Fruit fly (Drosophila melanogaster): ENCODE data around the gene CG13933.

DNA sequence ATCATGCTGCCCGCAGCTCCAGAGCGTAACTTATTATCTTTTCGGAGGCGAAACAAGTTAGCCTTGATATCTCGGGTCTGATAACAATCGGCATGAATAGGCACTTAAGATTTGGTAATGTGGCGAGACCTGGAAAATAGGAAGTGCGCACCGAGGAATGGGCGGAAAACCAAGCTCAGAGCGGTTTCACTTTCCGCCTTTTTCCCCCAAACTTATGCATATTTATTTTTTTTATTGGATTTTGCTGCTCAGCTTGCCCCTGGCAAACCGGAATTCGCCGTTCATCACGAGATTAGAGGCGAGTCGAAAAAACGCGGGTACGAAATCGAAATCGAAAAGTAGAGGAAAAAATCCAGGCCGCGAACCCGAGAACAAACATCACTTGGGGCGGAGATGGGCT lies 20.0 kb downstream of the CG13933 start:
- no peak for TF ChIP-seq Myc (optimal IDR thresholded peaks at IDR 0.05)
- TF ChIP-seq h (GFP tag; optimal IDR thresholded peaks at IDR 0.05) = no peak
- no peak for TF ChIP-seq Dif (GFP tag; optimal IDR thresholded peaks at IDR 0.05; ENCODE audit: partially characterized antibody)
- no peak for TF ChIP-seq Jra (GFP tag; optimal IDR thresholded peaks at IDR 0.05)
- TF ChIP-seq Dfd (GFP tag; optimal IDR thresholded peaks at IDR 0.05) = no peak
- TF ChIP-seq CG32264 (GFP tag; optimal IDR thresholded peaks at IDR 0.05) = no peak
- TF ChIP-seq Abd-B (GFP tag; optimal IDR thresholded peaks at IDR 0.05) = no peak
- TF ChIP-seq tai (GFP tag; optimal IDR thresholded peaks at IDR 0.05) = no peak
- TF ChIP-seq dsf (GFP tag; optimal IDR thresholded peaks at IDR 0.05; ENCODE audit: borderline replicate concordance) = no peak
- no peak for TF ChIP-seq Mio (GFP tag; optimal IDR thresholded peaks at IDR 0.05)
- no peak for TF ChIP-seq Hnf4 (GFP tag; optimal IDR thresholded peaks at IDR 0.05)
